Fruit fly (Drosophila melanogaster) whole organism, embryonic: ENCODE data around the gene CG5715.

Experiments
- Aef1 ChIP-seq: fragments of 200-800 bp; sonication (Bioruptor generic); IDR thresholded peaks from 3 replicates; pipeline ENCODE4 v1.3.6; 2022; ENCODE audit warnings: missing biosample characterization, missing genetic modification characterization
- Awh ChIP-seq: fragments of 200-800 bp; sonication (Bioruptor generic); IDR thresholded peaks from 2 replicates; pipeline ENCODE4, ENCODE4 v1.3.6; 2022; ENCODE audit warnings: missing biosample characterization, missing genetic modification characterization
- B-H2 ChIP-seq: fragments of 200-800 bp; sonication (Bioruptor generic); optimal IDR thresholded peaks from 2 replicates; lab custom pipeline; 2018; ENCODE audit warnings: missing biosample characterization, mild to moderate bottlenecking, missing genetic modification characterization
- Bgb ChIP-seq: fragments of 200-800 bp; sonication (Bioruptor generic); IDR thresholded peaks from 2 replicates; pipeline ENCODE4 v1.3.6; 2022; ENCODE audit warnings: missing biosample characterization, missing genetic modification characterization; ENCODE audit not compliant: partially characterized antibody
- CG10366 ChIP-seq: fragments of 200-800 bp; sonication (Bioruptor generic); IDR thresholded peaks from 2 replicates; pipeline ENCODE4 v1.3.6; 2022; ENCODE audit warnings: missing biosample characterization, missing genetic modification characterization
- CG10431 ChIP-seq: fragments of 200-800 bp; sonication (Bioruptor generic); optimal IDR thresholded peaks from 3 replicates; lab custom pipeline; 2018; ENCODE audit warnings: missing biosample characterization, mild to moderate bottlenecking, missing genetic modification characterization
- CG11085 ChIP-seq: fragments of 200-800 bp; sonication (Bioruptor generic); IDR thresholded peaks from 2 replicates; pipeline ENCODE4 v1.3.6; 2022; ENCODE audit warnings: missing biosample characterization, missing genetic modification characterization
- CG11504 ChIP-seq: fragments of 200-800 bp; sonication (Bioruptor generic); optimal IDR thresholded peaks from 3 replicates; lab custom pipeline; 2019; ENCODE audit warnings: missing biosample characterization, mild to moderate bottlenecking, missing genetic modification characterization, moderate library complexity
- CG12769 ChIP-seq: fragments of 200-800 bp; sonication (Bioruptor generic); optimal IDR thresholded peaks from 2 replicates; lab custom pipeline; 2019; ENCODE audit warnings: missing biosample characterization, mild to moderate bottlenecking, missing genetic modification characterization, moderate library complexity
- CG14667 ChIP-seq: fragments of 200-800 bp; sonication (Bioruptor generic); IDR thresholded peaks from 2 replicates; pipeline ENCODE4 v1.3.6; 2022; ENCODE audit warnings: missing biosample characterization, missing genetic modification characterization
- CG1603 ChIP-seq: fragments of 200-800 bp; sonication (Bioruptor generic); optimal IDR thresholded peaks from 2 replicates; lab custom pipeline; 2019; ENCODE audit warnings: missing biosample characterization, mild to moderate bottlenecking, missing genetic modification characterization, moderate library complexity
- CG16813 ChIP-seq: fragments of 200-800 bp; sonication (Bioruptor generic); IDR thresholded peaks from 3 replicates; pipeline ENCODE4 v1.3.6; 2022; ENCODE audit warnings: missing biosample characterization, missing genetic modification characterization; ENCODE audit not compliant: partially characterized antibody
- CG18476 ChIP-seq: fragments of 200-800 bp; sonication (Bioruptor generic); optimal IDR thresholded peaks from 2 replicates; lab custom pipeline; 2016; ENCODE audit warnings: missing biosample characterization, mild to moderate bottlenecking, missing genetic modification characterization
- CG30403 ChIP-seq: fragments of 200-800 bp; sonication (Bioruptor generic); optimal IDR thresholded peaks from 3 replicates; lab custom pipeline; 2016; ENCODE audit warnings: missing biosample characterization, missing genetic modification characterization
- CG34422 ChIP-seq: fragments of 200-800 bp; sonication (Bioruptor generic); IDR thresholded peaks from 3 replicates; pipeline ENCODE4 v1.3.6; 2022; ENCODE audit warnings: missing biosample characterization, missing genetic modification characterization
- CG3838 ChIP-seq: fragments of 200-800 bp; sonication (Bioruptor generic); optimal IDR thresholded peaks from 3 replicates; lab custom pipeline; 2016; ENCODE audit warnings: missing biosample characterization, missing genetic modification characterization
- Drgx ChIP-seq: fragments of 200-800 bp; sonication (Bioruptor generic); IDR thresholded peaks from 2 replicates; pipeline ENCODE4 v1.3.6; 2022; ENCODE audit warnings: missing biosample characterization, missing genetic modification characterization
- Gsc ChIP-seq: fragments of 200-800 bp; sonication (Bioruptor generic); IDR thresholded peaks from 2 replicates; pipeline ENCODE4 v1.3.6; 2022; ENCODE audit warnings: missing biosample characterization, missing genetic modification characterization
- HLH54F ChIP-seq: fragments of 200-800 bp; sonication (Bioruptor generic); optimal IDR thresholded peaks from 3 replicates; lab custom pipeline; 2016; ENCODE audit warnings: missing biosample characterization, missing genetic modification characterization
- Hey ChIP-seq: fragments of 200-800 bp; sonication (Bioruptor generic); optimal IDR thresholded peaks from 3 replicates; lab custom pipeline; 2018; ENCODE audit warnings: missing biosample characterization, mild to moderate bottlenecking, missing genetic modification characterization
- Lhr ChIP-seq: fragments of 200-800 bp; sonication (Bioruptor generic); optimal IDR thresholded peaks from 3 replicates; lab custom pipeline; 2017; ENCODE audit warnings: mild to moderate bottlenecking, missing biosample characterization, missing genetic modification reagents, missing genetic modification characterization
- MBD-R2 ChIP-seq: fragments of 200-800 bp; sonication (Bioruptor generic); IDR thresholded peaks from 2 replicates; pipeline ENCODE4 v1.3.6; 2022; ENCODE audit warnings: missing biosample characterization, missing genetic modification characterization
- MESR4 ChIP-seq: fragments of 200-800 bp; sonication (Bioruptor generic); optimal IDR thresholded peaks from 2 replicates; lab custom pipeline; 2018; ENCODE audit warnings: missing biosample characterization, mild to moderate bottlenecking, missing genetic modification characterization, moderate library complexity
- Meics ChIP-seq: fragments of 200-800 bp; sonication (Bioruptor generic); optimal IDR thresholded peaks from 2 replicates; lab custom pipeline; 2017; ENCODE audit warnings: missing biosample characterization, mild to moderate bottlenecking, missing genetic modification characterization
- Mes4 ChIP-seq: fragments of 200-800 bp; sonication (Bioruptor generic); optimal IDR thresholded peaks from 2 replicates; lab custom pipeline; 2016; ENCODE audit warnings: missing biosample characterization, missing genetic modification characterization
- Sry-δ ChIP-seq: fragments of 200-800 bp; sonication (Bioruptor generic); optimal IDR thresholded peaks from 2 replicates; lab custom pipeline; 2016; ENCODE audit warnings: missing biosample characterization, missing genetic modification characterization
- Trl ChIP-seq, 3 experiments: fragments of >200 bp in 2 of 3; fragments of 200-800 bp in 1 of 3; sonication (Bioruptor generic) in 1 of 3; optimal IDR thresholded peaks; 2 replicates in 1 of 3; 3 replicates in 2 of 3; lab custom pipeline; 2016 to 2017; ENCODE audit warnings: missing biosample characterization in 1 of 3, missing genetic modification characterization in 1 of 3
- Usf ChIP-seq: fragments of 200-800 bp; sonication (Bioruptor generic); optimal IDR thresholded peaks from 2 replicates; lab custom pipeline; 2017; ENCODE audit warnings: missing genotype, missing biosample characterization, missing genetic modification characterization
- bbx ChIP-seq: fragments of 200-800 bp; sonication (Bioruptor generic); IDR thresholded peaks from 2 replicates; pipeline ENCODE4 v1.3.6; 2022; ENCODE audit warnings: missing biosample characterization, missing genetic modification characterization; ENCODE audit not compliant: partially characterized antibody
- da ChIP-seq: fragments of 200-800 bp; sonication (Bioruptor generic); optimal IDR thresholded peaks from 2 replicates; lab custom pipeline; 2016; ENCODE audit warnings: missing biosample characterization, missing genetic modification characterization
- ewg ChIP-seq: fragments of 200-800 bp; sonication (Bioruptor generic); optimal IDR thresholded peaks from 3 replicates; lab custom pipeline; 2017; ENCODE audit warnings: mild to moderate bottlenecking, missing biosample characterization, missing genetic modification reagents, missing genetic modification characterization
- ftz-f1 ChIP-seq: fragments of 200-800 bp; sonication (Bioruptor generic); optimal IDR thresholded peaks from 2 replicates; lab custom pipeline; 2016; ENCODE audit warnings: missing biosample characterization, missing genetic modification characterization
- gfzf ChIP-seq: fragments of 200-800 bp; sonication (Bioruptor generic); optimal IDR thresholded peaks from 2 replicates; lab custom pipeline; 2016; ENCODE audit warnings: missing biosample characterization, mild to moderate bottlenecking, missing genetic modification characterization, moderate library complexity
- h ChIP-seq: fragments of >200 bp; optimal IDR thresholded peaks from 2 replicates; lab custom pipeline; 2017
- hb ChIP-seq: fragments of 200-800 bp; sonication (Bioruptor generic); IDR thresholded peaks from 3 replicates; pipeline ENCODE4 v1.3.6; 2022; ENCODE audit warnings: missing biosample characterization, missing genetic modification characterization; ENCODE audit not compliant: partially characterized antibody
- hkb ChIP-seq, 2 experiments: fragments of 200-800 bp in 1 of 2; fragments of >200 bp in 1 of 2; sonication (Bioruptor generic) in 1 of 2; IDR thresholded peaks in 1 of 2; optimal IDR thresholded peaks in 1 of 2; 2 replicates each; pipeline versions ENCODE4 v1.3.6 to Lab custom; 2017 to 2022; ENCODE audit warnings: missing biosample characterization in 1 of 2, missing genetic modification characterization in 1 of 2
- kay ChIP-seq: fragments of 200-800 bp; sonication (Bioruptor generic); optimal IDR thresholded peaks from 2 replicates; lab custom pipeline; 2016; ENCODE audit warnings: missing biosample characterization, missing genetic modification characterization
- maf-S ChIP-seq: fragments of 200-800 bp; sonication (Bioruptor generic); optimal IDR thresholded peaks from 2 replicates; lab custom pipeline; 2016; ENCODE audit warnings: missing biosample characterization, missing genetic modification characterization
- mirr ChIP-seq: fragments of 200-800 bp; sonication (Bioruptor generic); optimal IDR thresholded peaks from 3 replicates; lab custom pipeline; 2018; ENCODE audit warnings: missing biosample characterization, mild to moderate bottlenecking, missing genetic modification characterization
- oc ChIP-seq: fragments of 200-800 bp; sonication (Bioruptor generic); optimal IDR thresholded peaks from 2 replicates; lab custom pipeline; 2018; ENCODE audit warnings: missing biosample characterization, mild to moderate bottlenecking, missing genetic modification characterization, moderate library complexity
- pzg ChIP-seq: fragments of 200-800 bp; sonication (Bioruptor generic); optimal IDR thresholded peaks from 3 replicates; lab custom pipeline; 2018; ENCODE audit warnings: missing biosample characterization, mild to moderate bottlenecking, missing genetic modification characterization, moderate library complexity
- rib ChIP-seq: fragments of 200-800 bp; sonication (Bioruptor generic); IDR thresholded peaks from 2 replicates; pipeline ENCODE4 v1.3.6; 2022; ENCODE audit warnings: missing biosample characterization, missing genetic modification characterization
- run ChIP-seq: fragments of 200-800 bp; sonication (Bioruptor generic); optimal IDR thresholded peaks from 3 replicates; lab custom pipeline; 2018; ENCODE audit warnings: missing biosample characterization, mild to moderate bottlenecking, missing genetic modification characterization
- slou ChIP-seq: fragments of 200-800 bp; sonication (Bioruptor generic); optimal IDR thresholded peaks from 3 replicates; lab custom pipeline; 2016; ENCODE audit warnings: missing biosample characterization, missing genetic modification characterization
- sob ChIP-seq: fragments of 200-800 bp; sonication (Bioruptor generic); IDR thresholded peaks from 2 replicates; pipeline ENCODE4 v1.3.6; 2022; ENCODE audit warnings: missing biosample characterization, missing genetic modification characterization
- sug ChIP-seq: fragments of 200-800 bp; optimal IDR thresholded peaks from 2 replicates; lab custom pipeline; 2019; ENCODE audit warnings: missing biosample characterization, mild to moderate bottlenecking, missing genetic modification characterization, moderate library complexity
- tna ChIP-seq: fragments of 200-800 bp; sonication (Bioruptor generic); IDR thresholded peaks from 2 replicates; pipeline ENCODE4 v1.3.6; 2022; ENCODE audit warnings: missing biosample characterization, missing genetic modification characterization; ENCODE audit not compliant: partially characterized antibody
- tx ChIP-seq: fragments of 200-800 bp; sonication (Bioruptor generic); optimal IDR thresholded peaks from 2 replicates; lab custom pipeline; 2016; ENCODE audit warnings: missing biosample characterization, missing genetic modification characterization
- usp ChIP-seq: fragments of >200 bp; optimal IDR thresholded peaks from 2 replicates; lab custom pipeline; 2017; ENCODE audit warnings: missing biosample characterization, missing genetic modification characterization
- zf30C ChIP-seq: fragments of 200-800 bp; sonication (Bioruptor generic); optimal IDR thresholded peaks from 3 replicates; lab custom pipeline; 2018; ENCODE audit warnings: missing biosample characterization, mild to moderate bottlenecking, missing genetic modification characterization

Gene CG5715

DNA sequence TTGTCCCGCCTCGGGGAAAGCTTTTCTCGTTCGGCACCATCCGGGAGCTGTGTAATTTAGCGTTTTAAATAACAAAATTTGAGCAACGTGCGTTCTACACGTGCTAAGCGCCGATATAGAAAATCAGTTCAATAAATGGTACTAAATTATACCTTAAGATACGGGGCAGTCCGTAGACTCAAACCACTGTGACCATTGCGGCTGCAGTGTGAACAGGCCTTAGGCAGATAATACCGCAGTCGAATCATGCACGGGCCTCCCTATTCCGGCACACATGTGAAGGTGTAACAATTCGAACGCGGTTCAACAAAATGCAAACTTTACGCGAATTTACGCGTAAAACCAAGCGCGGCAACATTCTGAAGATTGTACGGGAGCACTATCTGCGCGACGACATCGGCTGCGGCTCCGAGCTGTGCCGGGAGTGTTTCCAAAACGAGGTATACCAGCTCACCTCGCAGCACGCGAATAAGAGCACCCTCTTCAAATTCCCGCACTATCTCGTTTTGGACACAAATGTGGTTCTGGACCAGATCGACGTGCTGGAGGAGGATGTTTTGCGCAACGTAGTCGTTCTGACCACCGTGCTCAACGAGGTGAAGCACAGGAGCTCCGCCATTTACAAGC, 39.1 kb upstream of the CG5715 start, which contains the start of the genes Rrp5 and Dis3 (continued):
- TF ChIP-seq CG30403 (GFP tag; lab: Kevin White, UChicago) = peak; percentile 24
- no peak for TF ChIP-seq usp (GFP tag; lab: Kevin White, UChicago)
- TF ChIP-seq zf30C (GFP tag; lab: Kevin White, UChicago) = no peak
- no peak for TF ChIP-seq CG18476 (GFP tag; lab: Kevin White, UChicago)
- TF ChIP-seq CG10366 (GFP tag; lab: Robert Waterston, UW) = peak; percentile 42; the same call in 1 of the 2 replicates
- TF ChIP-seq sob (GFP tag; lab: Robert Waterston, UW) = peak; percentile 77
- no peak for TF ChIP-seq CG12769 (tag; lab: Kevin White, UChicago)
- no peak for TF ChIP-seq ewg (GFP tag; lab: Kevin White, UChicago)
- no peak for TF ChIP-seq Usf (GFP tag; lab: Kevin White, UChicago)
- TF ChIP-seq ftz-f1 (GFP tag; lab: Kevin White, UChicago) = peak; percentile 37
- no peak for TF ChIP-seq Drgx (GFP tag; lab: Robert Waterston, UW)
- peak; percentile 86 for TF ChIP-seq MESR4 (GFP tag; lab: Kevin White, UChicago)
- peak; percentile 94 for TF ChIP-seq CG1603 (tag; lab: Kevin White, UChicago)
- TF ChIP-seq Lhr (GFP tag; lab: Kevin White, UChicago) = no peak
- TF ChIP-seq CG11504 (tag; lab: Kevin White, UChicago) = no peak
- TF ChIP-seq CG14667 (GFP tag; lab: Robert Waterston, UW) = no peak
- TF ChIP-seq Bgb (GFP tag; lab: Robert Waterston, UW) = peak; percentile 44; the same call in 1 of the 2 replicates
- peak; percentile 89 for TF ChIP-seq CG34422 (GFP tag; lab: Robert Waterston, UW)
- TF ChIP-seq tx (GFP tag; lab: Kevin White, UChicago) = peak; percentile 17
- TF ChIP-seq CG11085 (GFP tag; lab: Robert Waterston, UW) = peak; percentile 42; the same call in 1 of the 2 replicates
- TF ChIP-seq CG10431 (GFP tag; lab: Kevin White, UChicago) = no peak
- no peak for TF ChIP-seq mirr (GFP tag; lab: Kevin White, UChicago)
- TF ChIP-seq gfzf (GFP tag; lab: Kevin White, UChicago) = peak; percentile 97
- no peak for TF ChIP-seq run (tag; lab: Kevin White, UChicago)
- peak; percentile 97 for TF ChIP-seq pzg
- TF ChIP-seq Aef1 (GFP tag; lab: Robert Waterston, UW) = no peak
- TF ChIP-seq Trl (optimal IDR thresholded peaks at IDR 0.05; lab: Kevin White, UChicago) = no peak
- TF ChIP-seq Trl (GFP tag; optimal IDR thresholded peaks at IDR 0.05; lab: Kevin White, UChicago) = no peak
- peak; percentile 99 for TF ChIP-seq MBD-R2 (GFP tag; lab: Robert Waterston, UW)
- no peak for TF ChIP-seq rib (GFP tag; lab: Robert Waterston, UW)
- no peak for TF ChIP-seq Awh (GFP tag; lab: Robert Waterston, UW)
- no peak for TF ChIP-seq kay (GFP tag; lab: Kevin White, UChicago)
- no peak for TF ChIP-seq Mes4 (GFP tag; lab: Kevin White, UChicago)
- TF ChIP-seq tna (GFP tag; lab: Robert Waterston, UW) = no peak
- no peak for TF ChIP-seq B-H2 (GFP tag; lab: Kevin White, UChicago)
- TF ChIP-seq Hey = no peak
- peak; percentile 8 for TF ChIP-seq hkb (optimal IDR thresholded peaks at IDR 0.05; lab: Kevin White, UChicago)
- no peak for TF ChIP-seq hkb (GFP tag; IDR thresholded peaks at IDR 0.05; lab: Robert Waterston, UW)
- TF ChIP-seq bbx = peak; percentile 58; the same call in 1 of the 2 replicates
- TF ChIP-seq HLH54F (GFP tag; lab: Kevin White, UChicago) = peak; percentile 50
- TF ChIP-seq CG3838 (GFP tag; lab: Kevin White, UChicago) = no peak
- no peak for TF ChIP-seq hb (GFP tag; lab: Robert Waterston, UW)
- no peak for TF ChIP-seq sug (tag; lab: Kevin White, UChicago)
- no peak for TF ChIP-seq da (GFP tag; lab: Kevin White, UChicago)
- TF ChIP-seq slou (GFP tag; lab: Kevin White, UChicago) = no peak
- TF ChIP-seq oc (tag; lab: Kevin White, UChicago) = no peak
- peak; percentile 65 for TF ChIP-seq Sry-δ
- peak; percentile 36; the same call in 1 of the 3 replicates for TF ChIP-seq CG16813 (GFP tag; lab: Robert Waterston, UW)
- no peak for TF ChIP-seq Meics (GFP tag; lab: Kevin White, UChicago)
- no peak for TF ChIP-seq h (lab: Kevin White, UChicago)
- peak; percentile 41 for TF ChIP-seq maf-S (GFP tag; lab: Kevin White, UChicago)
- no peak for TF ChIP-seq Gsc
